Worm (Caenorhabditis elegans): ENCODE results near the gene clec-50.
A peak's percentile ranks its signal among the peaks of the same experiment; 100 is the strongest.

The clec-50 gene

ce11 chrV:19788360-19788759, 33.2 kb upstream of the clec-50 start, which contains the start of gene clec-258:
Gene clec-258, plus strand, starts transcription at chrV:19788440.
- TF ChIP-seq pbrm-1 (GFP tag; IDR thresholded peaks at IDR 0.05): no peak
- no peak for TF ChIP-seq ets-4 (GFP tag; optimal IDR thresholded peaks at IDR 0.05)
- no peak for TF ChIP-seq rec-8 (tag; optimal IDR thresholded peaks at IDR 0.05)
- TF ChIP-seq nhr-80 (tag; optimal IDR thresholded peaks at IDR 0.05): peak; percentile 56

- TF ChIP-seq ztf-22 (GFP tag; optimal IDR thresholded peaks at IDR 0.05) (no peak), F49E8.2 (tag; optimal IDR thresholded peaks at IDR 0.05; ENCODE audit: insufficient read depth) (no peak), pha-4 (tag; optimal IDR thresholded peaks at IDR 0.05) (no peak), ama-1 (optimal IDR thresholded peaks at IDR 0.05) (no peak), ama-1 (GFP tag; optimal IDR thresholded peaks at IDR 0.05) (no peak), F55B11.4 (tag; optimal IDR thresholded peaks at IDR 0.05; ENCODE audit: borderline replicate concordance, insufficient read depth) (no peak), rec-8 (tag; optimal IDR thresholded peaks at IDR 0.05) (no peak), tbx-9 (tag; optimal IDR thresholded peaks at IDR 0.05; ENCODE audit: borderline replicate concordance) (no peak), efl-1 (GFP tag; optimal IDR thresholded peaks at IDR 0.05) (no peak), lin-26 (GFP tag; IDR thresholded peaks at IDR 0.05) (no peak), him-1 (tag; optimal IDR thresholded peaks at IDR 0.05) (no peak), nhr-27 (tag; optimal IDR thresholded peaks at IDR 0.05) (no peak), ztf-18 (tag; optimal IDR thresholded peaks at IDR 0.05) (no peak), tlf-1 (GFP tag; optimal IDR thresholded peaks at IDR 0.05) (no peak), F10E7.11 (tag; optimal IDR thresholded peaks at IDR 0.05) (no peak), snpc-3.4 (tag; optimal IDR thresholded peaks at IDR 0.05) (no peak)
These were observed 28.7 kb upstream of the clec-50 start, which contains the start of gene srt-45 for ce11 chrV:19783829-19784228. Gene srt-45, plus strand, starts transcription at chrV:19784129.

- TF ChIP-seq ztf-22 (GFP tag; optimal IDR thresholded peaks at IDR 0.05) (no peak), hsf-1 (GFP tag; IDR thresholded peaks at IDR 0.05) (peak; percentile 91)
These were observed 24.1 kb upstream of the clec-50 start for ce11 chrV:19779220-19779619.

- TF ChIP-seq ceh-27 (GFP tag; optimal IDR thresholded peaks at IDR 0.05) (no peak), lsl-1 (GFP tag; optimal IDR thresholded peaks at IDR 0.05) (no peak), ceh-91 (GFP tag; IDR thresholded peaks at IDR 0.05) (no peak), ceh-100 (GFP tag; IDR thresholded peaks at IDR 0.05) (no peak), ZK185.1 (tag; optimal IDR thresholded peaks at IDR 0.05; ENCODE audit: poor library complexity, severe bottlenecking) (no peak), T07F8.4 (tag; optimal IDR thresholded peaks at IDR 0.05) (no peak), let-607 (tag; optimal IDR thresholded peaks at IDR 0.05) (no peak), D2030.7 (GFP tag; IDR thresholded peaks at IDR 0.05) (no peak), T26A5.8 (tag; optimal IDR thresholded peaks at IDR 0.05) (no peak), F52B5.7 (tag; optimal IDR thresholded peaks at IDR 0.05) (no peak), unc-130 (GFP tag; optimal IDR thresholded peaks at IDR 0.05) (no peak), B0336.3 (GFP tag; IDR thresholded peaks at IDR 0.05) (no peak), ceh-79 (tag; optimal IDR thresholded peaks at IDR 0.05) (no peak), aptf-3 (GFP tag; IDR thresholded peaks at IDR 0.05) (no peak), hrde-1 (tag; optimal IDR thresholded peaks at IDR 0.05; ENCODE audit: borderline replicate concordance) (no peak), F49E8.2 (tag; optimal IDR thresholded peaks at IDR 0.05; ENCODE audit: insufficient read depth) (no peak), lsy-27 (tag; optimal IDR thresholded peaks at IDR 0.05; ENCODE audit: borderline replicate concordance, insufficient read depth) (no peak), chd-7 (tag; optimal IDR thresholded peaks at IDR 0.05) (no peak), attf-5 (GFP tag; optimal IDR thresholded peaks at IDR 0.05) (no peak)
These were observed 23.4 kb upstream of the clec-50 start, which contains the start of gene fbxa-194 for ce11 chrV:19778608-19779007. Gene fbxa-194, minus strand, starts transcription at chrV:19778708.

Data from whole organism, young adult.